Fruit fly (Drosophila melanogaster) whole organism, adult: ENCODE data around the gene Irc.

Experiments used
- CG11617 ChIP-seq: fragments of 200-800 bp; sonication (Bioruptor generic); optimal IDR thresholded peaks from 2 replicates; lab custom pipeline; 2017; ENCODE audit warnings: mild to moderate bottlenecking, missing biosample characterization, missing genetic modification reagents, missing genetic modification characterization
- CG12768 ChIP-seq: fragments of 200-800 bp; sonication (Bioruptor generic); optimal IDR thresholded peaks from 2 replicates; lab custom pipeline; 2017; ENCODE audit warnings: missing biosample characterization, missing genetic modification characterization, mild to moderate bottlenecking, moderate library complexity, missing genetic modification reagents
- CG14711 ChIP-seq: fragments of 200-800 bp; sonication (Bioruptor generic); optimal IDR thresholded peaks from 2 replicates; lab custom pipeline; 2018; ENCODE audit warnings: missing biosample characterization, mild to moderate bottlenecking, missing genetic modification characterization, moderate library complexity
- CG1620 ChIP-seq: fragments of 200-800 bp; sonication (Bioruptor generic); optimal IDR thresholded peaks from 2 replicates; lab custom pipeline; 2016; ENCODE audit warnings: missing biosample characterization, missing genetic modification characterization
- CG33017 ChIP-seq: fragments of 200-800 bp; sonication (Bioruptor generic); optimal IDR thresholded peaks from 2 replicates; lab custom pipeline; 2018; ENCODE audit warnings: missing biosample characterization, mild to moderate bottlenecking, missing genetic modification characterization, moderate library complexity
- CG5204 ChIP-seq: fragments of 200-800 bp; sonication (Bioruptor generic); optimal IDR thresholded peaks from 2 replicates; lab custom pipeline; 2016; ENCODE audit warnings: missing biosample characterization, missing genetic modification characterization
- CG7045 ChIP-seq: fragments of 200-800 bp; sonication (Bioruptor generic); optimal IDR thresholded peaks from 2 replicates; lab custom pipeline; 2017; ENCODE audit warnings: missing biosample characterization, mild to moderate bottlenecking, missing genetic modification characterization
- CG7101 ChIP-seq: fragments of 200-800 bp; sonication (Bioruptor generic); optimal IDR thresholded peaks from 2 replicates; lab custom pipeline; 2018; ENCODE audit warnings: missing biosample characterization, mild to moderate bottlenecking, missing genetic modification characterization, moderate library complexity
- Clk ChIP-seq: fragments of 200-800 bp; sonication (Bioruptor generic); optimal IDR thresholded peaks from 2 replicates; lab custom pipeline; 2017; ENCODE audit warnings: missing biosample characterization, missing genetic modification characterization
- Crg-1 ChIP-seq: fragments of 200-800 bp; sonication (Bioruptor generic); optimal IDR thresholded peaks from 2 replicates; lab custom pipeline; 2016; ENCODE audit warnings: missing biosample characterization, missing genetic modification characterization
- Hr96 ChIP-seq: fragments of 200-800 bp; sonication (Bioruptor generic); optimal IDR thresholded peaks from 2 replicates; lab custom pipeline; 2016; ENCODE audit warnings: missing biosample characterization, missing genetic modification characterization
- Mnt ChIP-seq: fragments of 200-800 bp; sonication (Bioruptor generic); optimal IDR thresholded peaks from 2 replicates; lab custom pipeline; 2016; ENCODE audit warnings: missing biosample characterization, mild to moderate bottlenecking, missing genetic modification characterization
- bab1 ChIP-seq: fragments of 200-800 bp; sonication (Bioruptor generic); optimal IDR thresholded peaks from 3 replicates; lab custom pipeline; 2019; ENCODE audit warnings: missing biosample characterization, mild to moderate bottlenecking, missing genetic modification characterization, moderate library complexity
- cic ChIP-seq: fragments of 200-800 bp; sonication (Bioruptor generic); optimal IDR thresholded peaks from 2 replicates; lab custom pipeline; 2017; ENCODE audit warnings: missing biosample characterization, mild to moderate bottlenecking, missing genetic modification characterization, moderate library complexity
- cnc ChIP-seq, 2 experiments: fragments of >200 bp; optimal IDR thresholded peaks; 2 replicates each; lab custom pipeline; 2017
- kay ChIP-seq: fragments of 200-800 bp; sonication (Bioruptor generic); peaks from one replicate; lab custom pipeline; 2016; ENCODE audit warnings: missing biosample characterization, missing genetic modification characterization, borderline replicate concordance
- ovo ChIP-seq: fragments of 200-800 bp; sonication (Bioruptor generic); optimal IDR thresholded peaks from 2 replicates; lab custom pipeline; 2016; ENCODE audit warnings: missing biosample characterization, missing genetic modification characterization
- pad ChIP-seq: fragments of 200-800 bp; sonication (Bioruptor generic); optimal IDR thresholded peaks from 3 replicates; lab custom pipeline; 2017; ENCODE audit warnings: missing biosample characterization, missing genetic modification characterization, mild to moderate bottlenecking, moderate library complexity, missing genetic modification reagents
- tj ChIP-seq: fragments of 200-800 bp; sonication (Bioruptor generic); optimal IDR thresholded peaks from 3 replicates; lab custom pipeline; 2017; ENCODE audit warnings: missing biosample characterization, mild to moderate bottlenecking, missing genetic modification characterization, moderate library complexity
- toe ChIP-seq: fragments of 200-800 bp; sonication (Bioruptor generic); optimal IDR thresholded peaks from 2 replicates; lab custom pipeline; 2016; ENCODE audit warnings: missing biosample characterization, missing genetic modification characterization

Irc gene

DNA sequence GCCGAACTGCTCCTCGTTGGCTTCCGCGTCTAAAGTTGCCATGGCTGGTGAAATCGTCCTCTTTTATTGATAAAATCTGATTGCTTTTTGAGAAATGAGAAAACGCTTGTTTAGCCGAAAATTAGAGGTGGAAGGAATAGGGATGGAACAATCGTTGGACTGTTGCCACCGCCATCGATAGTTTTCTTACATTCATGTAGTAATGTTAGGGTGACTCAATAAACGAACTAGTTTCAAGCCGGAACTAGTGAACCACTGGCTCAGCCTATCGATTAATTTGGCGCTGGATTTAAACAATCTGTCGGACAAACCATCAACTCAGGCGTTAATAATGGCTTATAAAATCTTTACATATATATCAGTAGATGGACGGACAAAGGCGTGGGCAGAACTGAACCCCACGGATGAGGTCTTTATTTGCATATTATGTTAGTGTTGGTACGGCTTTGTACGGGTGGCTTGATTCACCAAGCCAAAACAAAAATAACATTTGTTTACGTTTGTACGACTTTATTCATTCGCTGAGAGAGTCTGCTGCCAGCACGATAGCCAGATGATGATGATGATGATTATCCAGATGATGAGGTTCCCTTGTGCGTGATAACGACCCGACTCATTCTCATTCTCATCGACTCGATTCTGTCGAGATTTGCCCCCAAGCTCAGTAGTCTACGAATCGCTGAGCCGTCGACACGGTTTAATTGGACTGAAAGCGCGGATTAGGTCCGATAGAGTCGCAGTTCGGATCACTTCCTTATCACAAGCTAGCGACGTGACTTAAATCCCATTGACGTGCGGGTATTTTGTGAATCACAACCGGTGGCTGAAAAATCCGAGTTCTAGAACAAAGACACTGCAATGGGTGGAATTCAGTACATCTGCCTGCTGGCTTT lies at the start of gene Irc, which contains the start of gene Sf3a1:
TSS of gene Irc (plus strand) at position 658 of the 893 bp plus-strand sequence.
TSS of gene Sf3a1 (minus strand) at position 138 of the 893 bp plus-strand sequence.
- TF ChIP-seq ovo (no peak), CG7045 (GFP tag; lab: Kevin White, UChicago) (no peak), CG1620 (peak; percentile 26), cic (GFP tag; lab: Kevin White, UChicago) (peak; percentile 87), CG14711 (tag; lab: Kevin White, UChicago) (no peak), Hr96 (GFP tag; lab: Kevin White, UChicago) (peak; percentile 25), CG7101 (peak; percentile 20), pad (GFP tag; lab: Kevin White, UChicago) (no peak), Crg-1 (GFP tag; lab: Kevin White, UChicago) (peak; percentile 19), tj (no peak), CG12768 (GFP tag; lab: Kevin White, UChicago) (peak; percentile 73), CG5204 (GFP tag; lab: Kevin White, UChicago) (no peak), CG33017 (tag; lab: Kevin White, UChicago) (no peak), Mnt (GFP tag; lab: Kevin White, UChicago) (peak; percentile 44), cnc (optimal IDR thresholded peaks at IDR 0.05; lab: Kevin White, UChicago) (no peak), bab1 (GFP tag; lab: Kevin White, UChicago) (peak; percentile 45), CG11617 (GFP tag; lab: Kevin White, UChicago) (no peak), kay (GFP tag; lab: Kevin White, UChicago) (peak; percentile 94), toe (GFP tag; lab: Kevin White, UChicago) (no peak), Clk (no peak)

DNA sequence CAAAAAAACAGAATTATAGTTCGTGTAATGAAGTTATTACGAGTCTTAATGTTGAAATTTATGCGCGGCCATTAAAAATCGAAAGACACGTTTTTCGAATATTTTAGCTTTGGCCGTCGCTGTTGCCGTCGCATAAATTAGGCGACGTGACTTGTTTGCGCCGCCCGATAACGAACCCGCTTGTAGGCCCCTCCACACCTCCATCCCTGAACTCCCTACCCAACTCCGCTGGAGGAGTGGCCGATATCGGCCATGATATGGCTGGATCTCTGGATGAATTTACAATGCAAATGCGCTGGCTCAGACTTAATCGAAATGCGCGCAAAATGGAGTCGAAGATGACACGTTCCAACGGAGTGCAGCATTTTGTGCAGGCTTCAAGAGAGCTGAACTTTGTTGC lies 48.3 kb upstream of the Irc start:
- no peak for TF ChIP-seq pad (GFP tag; lab: Kevin White, UChicago)
- no peak for TF ChIP-seq bab1 (GFP tag; lab: Kevin White, UChicago)
- no peak for TF ChIP-seq Crg-1 (GFP tag; lab: Kevin White, UChicago)
- no peak for TF ChIP-seq CG5204 (GFP tag; lab: Kevin White, UChicago)
- TF ChIP-seq Hr96 (GFP tag; lab: Kevin White, UChicago): no peak
- no peak for TF ChIP-seq CG1620
- TF ChIP-seq cic (GFP tag; lab: Kevin White, UChicago): no peak
- no peak for TF ChIP-seq CG7045 (GFP tag; lab: Kevin White, UChicago)
- no peak for TF ChIP-seq Mnt (GFP tag; lab: Kevin White, UChicago)
- TF ChIP-seq cnc (optimal IDR thresholded peaks at IDR 0.05; lab: Kevin White, UChicago): no peak
- TF ChIP-seq CG14711 (tag; lab: Kevin White, UChicago): no peak
- no peak for TF ChIP-seq CG33017 (tag; lab: Kevin White, UChicago)

DNA sequence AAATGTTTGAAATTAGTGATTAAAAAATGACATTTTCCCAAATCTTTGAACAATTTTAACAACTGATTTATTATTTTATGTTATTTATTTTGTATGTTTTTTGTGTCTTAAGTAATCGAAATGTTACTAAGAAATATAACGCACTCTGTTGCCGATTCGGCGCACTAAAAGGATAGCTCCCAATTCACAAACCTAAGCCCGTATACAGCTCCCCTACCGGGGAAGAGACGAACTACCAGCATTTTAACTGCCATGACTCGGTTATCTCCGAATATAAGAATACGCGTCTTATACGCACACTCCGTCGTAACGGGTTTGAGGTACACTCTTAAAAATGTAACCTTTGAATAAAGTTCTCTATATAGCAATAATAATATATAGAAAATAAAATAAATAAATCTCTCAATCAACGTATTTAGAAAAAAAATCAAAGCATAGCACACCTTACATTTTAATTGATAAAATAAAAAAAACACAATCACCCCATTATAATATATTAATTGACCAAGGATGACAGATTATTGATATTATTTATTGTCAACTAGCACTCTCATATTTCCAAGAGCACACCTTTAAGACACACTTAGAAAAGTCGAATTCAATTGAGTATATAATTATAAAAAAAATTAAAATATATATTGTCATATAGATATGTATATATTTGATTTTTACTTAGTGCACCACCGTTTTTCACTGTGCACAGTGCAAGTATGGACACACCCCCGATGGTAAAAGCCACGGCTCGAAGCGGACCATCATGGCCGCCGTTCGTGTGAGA lies 44.7 kb upstream of the Irc start:
- TF ChIP-seq bab1 (GFP tag; lab: Kevin White, UChicago) (no peak), pad (GFP tag; lab: Kevin White, UChicago) (no peak), CG7045 (GFP tag; lab: Kevin White, UChicago) (peak; percentile 61), CG11617 (GFP tag; lab: Kevin White, UChicago) (no peak), cnc (optimal IDR thresholded peaks at IDR 0.05; lab: Kevin White, UChicago) (no peak), CG12768 (GFP tag; lab: Kevin White, UChicago) (no peak), Crg-1 (GFP tag; lab: Kevin White, UChicago) (no peak), tj (peak; percentile 9), kay (GFP tag; lab: Kevin White, UChicago) (no peak), CG33017 (tag; lab: Kevin White, UChicago) (peak; percentile 36), Clk (no peak), CG14711 (tag; lab: Kevin White, UChicago) (no peak), Mnt (GFP tag; lab: Kevin White, UChicago) (no peak), toe (GFP tag; lab: Kevin White, UChicago) (no peak), CG5204 (GFP tag; lab: Kevin White, UChicago) (no peak)

DNA sequence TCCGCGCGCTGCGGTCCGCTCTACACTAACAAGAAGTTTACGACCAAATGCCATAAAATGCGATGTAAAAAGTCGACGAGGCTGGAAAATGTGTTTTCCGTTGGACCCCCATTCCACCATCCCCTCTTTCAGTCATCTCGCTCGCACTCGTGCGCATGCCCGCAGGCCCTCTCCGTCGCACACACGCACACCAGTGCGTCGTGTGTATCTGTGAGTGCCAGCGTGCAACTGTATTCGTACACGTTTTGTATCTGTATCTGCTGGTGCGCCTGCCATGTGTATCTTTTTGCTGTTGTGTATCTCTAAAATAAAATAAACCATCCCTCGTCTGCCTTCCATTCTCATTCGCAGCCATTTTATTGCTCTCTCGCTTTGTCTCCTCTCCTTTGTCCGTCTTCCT lies 42.5 kb upstream of the Irc start:
- TF ChIP-seq bab1 (GFP tag; lab: Kevin White, UChicago): no peak
- no peak for TF ChIP-seq toe (GFP tag; lab: Kevin White, UChicago)
- no peak for TF ChIP-seq Clk
- no peak for TF ChIP-seq CG7101
- no peak for TF ChIP-seq Hr96 (GFP tag; lab: Kevin White, UChicago)
- no peak for TF ChIP-seq Crg-1 (GFP tag; lab: Kevin White, UChicago)
- TF ChIP-seq pad (GFP tag; lab: Kevin White, UChicago): no peak
- no peak for TF ChIP-seq CG1620
- no peak for TF ChIP-seq cnc (optimal IDR thresholded peaks at IDR 0.05; lab: Kevin White, UChicago)
- no peak for TF ChIP-seq CG5204 (GFP tag; lab: Kevin White, UChicago)

DNA sequence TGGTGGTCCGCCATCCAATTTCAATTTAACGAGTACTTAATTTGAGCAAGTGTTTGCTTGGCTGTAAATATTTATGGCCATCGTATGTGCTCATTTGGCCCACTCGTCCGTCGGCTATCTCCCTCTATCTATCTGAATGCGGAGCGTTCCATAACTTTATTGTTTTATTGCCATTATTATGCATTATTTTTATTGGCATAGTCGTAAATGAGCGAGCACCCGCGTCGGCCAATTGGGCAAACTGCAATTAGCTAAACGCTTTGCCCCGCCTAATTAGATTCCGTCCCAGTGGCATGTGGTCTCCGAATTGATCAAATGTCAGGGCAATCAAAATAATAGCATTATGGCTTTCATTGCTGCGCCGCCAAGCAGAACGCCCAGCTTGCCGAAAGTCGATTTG lies 40.4 kb upstream of the Irc start:
- TF ChIP-seq CG12768 (GFP tag; lab: Kevin White, UChicago) (no peak), CG14711 (tag; lab: Kevin White, UChicago) (no peak)
